Worm (Caenorhabditis elegans) whole organism, late embryonic: Measurements from ENCODE around the gene zip-2.
A peak's percentile ranks its signal among the peaks of the same experiment; 100 is the strongest.

ENCODE experiments used
- C08G9.2 ChIP-seq: sonication (generic microtip); optimal IDR thresholded peaks from 2 replicates; lab custom pipeline; 2016; ENCODE audit warnings: mild to moderate bottlenecking, missing genetic modification characterization, moderate library complexity, missing compliant biosample characterization
- C38D4.7 ChIP-seq: fragments of 200-800 bp; sonication (Bioruptor generic); optimal IDR thresholded peaks from 2 replicates; lab custom pipeline; 2018; ENCODE audit warnings: mild to moderate bottlenecking, missing genetic modification characterization, moderate library complexity, missing compliant biosample characterization
- T23F11.4 ChIP-seq: fragments of 200-800 bp; sonication (Bioruptor generic); optimal IDR thresholded peaks from 2 replicates; lab custom pipeline; 2018; ENCODE audit warnings: mild to moderate bottlenecking, missing genetic modification characterization, missing compliant biosample characterization
- Y22D7AL.16 ChIP-seq: sonication (generic microtip); optimal IDR thresholded peaks from 2 replicates; lab custom pipeline; 2016; ENCODE audit warnings: missing genetic modification characterization, missing compliant biosample characterization
- ama-1 ChIP-seq: fragments of 150-350 bp; optimal IDR thresholded peaks from 2 replicates; lab custom pipeline; 2014
- ceh-18 ChIP-seq: sonication (generic microtip); optimal IDR thresholded peaks from 2 replicates; lab custom pipeline; 2016; ENCODE audit warnings: missing genetic modification characterization, missing compliant biosample characterization
- ceh-2 ChIP-seq: sonication (generic microtip); optimal IDR thresholded peaks from 2 replicates; lab custom pipeline; 2016; ENCODE audit warnings: missing genotype, missing genetic modification characterization, missing compliant biosample characterization
- ceh-22 ChIP-seq: sonication (generic microtip); optimal IDR thresholded peaks from 2 replicates; lab custom pipeline; 2017; ENCODE audit warnings: missing biosample characterization, missing genetic modification characterization
- ceh-30 ChIP-seq: fragments of 150-350 bp; optimal IDR thresholded peaks from 2 replicates; lab custom pipeline; 2014; ENCODE audit warnings: missing biosample characterization, missing genetic modification characterization
- ceh-31 ChIP-seq: sonication (generic microtip); optimal IDR thresholded peaks from 2 replicates; lab custom pipeline; 2016; ENCODE audit warnings: missing genetic modification characterization, missing compliant biosample characterization
- ceh-34 ChIP-seq: sonication (generic microtip); optimal IDR thresholded peaks from 2 replicates; lab custom pipeline; 2016; ENCODE audit warnings: mild to moderate bottlenecking, missing genetic modification characterization, missing compliant biosample characterization
- ceh-45 ChIP-seq: fragments of 200-800 bp; sonication (Bioruptor generic); IDR thresholded peaks from 2 replicates; pipeline ENCODE4 v1.3.6; 2022; ENCODE audit warnings: missing genetic modification reagents, missing genetic modification characterization, missing compliant biosample characterization
- ceh-48 ChIP-seq: sonication (generic microtip); optimal IDR thresholded peaks from 2 replicates; lab custom pipeline; 2016; ENCODE audit warnings: missing genetic modification characterization, inconsistent platforms, missing compliant biosample characterization
- ceh-6 ChIP-seq: fragments of 200-800 bp; sonication (Bioruptor generic); optimal IDR thresholded peaks from 2 replicates; lab custom pipeline; 2018; ENCODE audit warnings: mild to moderate bottlenecking, missing genetic modification characterization, missing compliant biosample characterization
- ceh-9 ChIP-seq: sonication (generic microtip); optimal IDR thresholded peaks from 2 replicates; lab custom pipeline; 2016; ENCODE audit warnings: mild to moderate bottlenecking, missing genetic modification characterization, inconsistent platforms, missing compliant biosample characterization
- che-1 ChIP-seq: sonication (generic microtip); optimal IDR thresholded peaks from 2 replicates; lab custom pipeline; 2016; ENCODE audit warnings: mild to moderate bottlenecking, missing genetic modification characterization, missing compliant biosample characterization
- dmd-4 ChIP-seq: sonication (generic microtip); optimal IDR thresholded peaks from 2 replicates; lab custom pipeline; 2016; ENCODE audit warnings: borderline replicate concordance, missing genetic modification characterization, missing compliant biosample characterization
- ets-4 ChIP-seq: sonication (generic microtip); optimal IDR thresholded peaks from 2 replicates; lab custom pipeline; 2016; ENCODE audit warnings: missing genetic modification characterization, missing compliant biosample characterization
- eyg-1 ChIP-seq: sonication (generic microtip); optimal IDR thresholded peaks from 2 replicates; lab custom pipeline; 2016; ENCODE audit warnings: missing genotype, missing genetic modification characterization, missing compliant biosample characterization
- hlh-13 ChIP-seq: fragments of 200-800 bp; sonication (Bioruptor generic); optimal IDR thresholded peaks from 2 replicates; lab custom pipeline; 2018; ENCODE audit warnings: mild to moderate bottlenecking, missing genetic modification characterization, missing compliant biosample characterization
- hlh-30 ChIP-seq: sonication (generic microtip); optimal IDR thresholded peaks from 2 replicates; lab custom pipeline; 2017; ENCODE audit warnings: antibody characterized with exemption, missing genetic modification characterization, missing compliant biosample characterization; ENCODE audit not compliant: insufficient read depth
- lin-11 ChIP-seq: fragments of 200-800 bp; sonication (Bioruptor generic); optimal IDR thresholded peaks from 2 replicates; lab custom pipeline; 2018; ENCODE audit warnings: mild to moderate bottlenecking, missing genetic modification characterization, missing compliant biosample characterization
- madf-2 ChIP-seq: sonication (generic microtip); optimal IDR thresholded peaks from 2 replicates; lab custom pipeline; 2017; ENCODE audit warnings: missing genetic modification characterization, missing compliant biosample characterization
- mec-3 ChIP-seq: sonication (generic microtip); optimal IDR thresholded peaks from 2 replicates; lab custom pipeline; 2016; ENCODE audit warnings: borderline replicate concordance, missing genetic modification characterization, missing compliant biosample characterization
- nhr-11 ChIP-seq: fragments of 150-350 bp; optimal IDR thresholded peaks from 2 replicates; lab custom pipeline; 2014; ENCODE audit warnings: missing biosample characterization, missing genetic modification characterization
- pag-3 ChIP-seq: sonication (generic microtip); optimal IDR thresholded peaks from 2 replicates; lab custom pipeline; 2016; ENCODE audit warnings: missing compliant biosample characterization, missing genetic modification characterization, borderline replicate concordance
- pax-1 ChIP-seq: fragments of 150-350 bp; optimal IDR thresholded peaks from 2 replicates; lab custom pipeline; 2014; ENCODE audit warnings: missing biosample characterization, missing genetic modification characterization
- pha-2 ChIP-seq: sonication (generic microtip); optimal IDR thresholded peaks from 2 replicates; lab custom pipeline; 2017; ENCODE audit warnings: mild to moderate bottlenecking, missing genetic modification characterization, missing compliant biosample characterization
- pha-4 ChIP-seq: fragments of 150-350 bp; optimal IDR thresholded peaks from 2 replicates; lab custom pipeline; 2018; ENCODE audit warnings: missing biosample characterization, missing genetic modification reagents, missing genetic modification characterization
- pqm-1 ChIP-seq: sonication (generic microtip); optimal IDR thresholded peaks from 2 replicates; lab custom pipeline; 2016; ENCODE audit warnings: missing genetic modification characterization, missing compliant biosample characterization
- pros-1 ChIP-seq: fragments of 150-350 bp; optimal IDR thresholded peaks from 2 replicates; lab custom pipeline; 2014; ENCODE audit warnings: missing biosample characterization, missing genetic modification reagents, missing genetic modification characterization
- ref-2 ChIP-seq: sonication (generic microtip); optimal IDR thresholded peaks from 2 replicates; lab custom pipeline; 2016; ENCODE audit warnings: missing genetic modification characterization, missing compliant biosample characterization
- rnt-1 ChIP-seq: sonication (generic microtip); optimal IDR thresholded peaks from 2 replicates; lab custom pipeline; 2016; ENCODE audit warnings: missing genetic modification characterization, missing compliant biosample characterization
- sox-4 ChIP-seq: sonication (generic microtip); optimal IDR thresholded peaks from 2 replicates; lab custom pipeline; 2017; ENCODE audit warnings: mild to moderate bottlenecking, missing genetic modification characterization, inconsistent platforms, missing compliant biosample characterization
- syd-9 ChIP-seq: sonication (generic microtip); optimal IDR thresholded peaks from 2 replicates; lab custom pipeline; 2016; ENCODE audit warnings: mild to moderate bottlenecking, missing genetic modification characterization, moderate library complexity, missing compliant biosample characterization
- tbx-2 ChIP-seq: sonication (generic microtip); optimal IDR thresholded peaks from 2 replicates; lab custom pipeline; 2016; ENCODE audit warnings: missing genetic modification characterization, missing compliant biosample characterization
- tbx-7 ChIP-seq: sonication (generic microtip); optimal IDR thresholded peaks from 2 replicates; lab custom pipeline; 2016; ENCODE audit warnings: missing genotype, missing genetic modification characterization, missing compliant biosample characterization
- ttx-3 ChIP-seq: sonication (generic microtip); optimal IDR thresholded peaks from 2 replicates; lab custom pipeline; 2016; ENCODE audit warnings: missing genetic modification reagents, missing genetic modification characterization, missing compliant biosample characterization
- unc-3 ChIP-seq, 2 experiments: fragments of 200-800 bp in 1 of 2; sonication (Bioruptor generic) in 1 of 2; sonication (generic microtip) in 1 of 2; conservative IDR thresholded peaks in 1 of 2; optimal IDR thresholded peaks in 1 of 2; 2 replicates each; pipeline versions ENCODE4 v1.3.6 to Lab custom; 2016 to 2022; ENCODE audit warnings: missing compliant biosample characterization in 2 of 2, missing genetic modification characterization in 2 of 2, missing genetic modification reagents in 1 of 2
- unc-42 ChIP-seq: sonication (generic microtip); optimal IDR thresholded peaks from 2 replicates; lab custom pipeline; 2016; ENCODE audit warnings: missing genotype, missing genetic modification characterization, missing compliant biosample characterization
- unc-55 ChIP-seq: sonication (generic microtip); optimal IDR thresholded peaks from 2 replicates; lab custom pipeline; 2017; ENCODE audit warnings: missing biosample characterization, missing genetic modification reagents, missing genetic modification characterization
- unc-86 ChIP-seq: sonication (generic microtip); optimal IDR thresholded peaks from 2 replicates; lab custom pipeline; 2016; ENCODE audit warnings: missing genetic modification characterization, missing compliant biosample characterization
- ztf-16 ChIP-seq: sonication (generic microtip); optimal IDR thresholded peaks from 2 replicates; lab custom pipeline; 2017; ENCODE audit warnings: missing genetic modification characterization, missing compliant biosample characterization

Gene zip-2

DNA sequence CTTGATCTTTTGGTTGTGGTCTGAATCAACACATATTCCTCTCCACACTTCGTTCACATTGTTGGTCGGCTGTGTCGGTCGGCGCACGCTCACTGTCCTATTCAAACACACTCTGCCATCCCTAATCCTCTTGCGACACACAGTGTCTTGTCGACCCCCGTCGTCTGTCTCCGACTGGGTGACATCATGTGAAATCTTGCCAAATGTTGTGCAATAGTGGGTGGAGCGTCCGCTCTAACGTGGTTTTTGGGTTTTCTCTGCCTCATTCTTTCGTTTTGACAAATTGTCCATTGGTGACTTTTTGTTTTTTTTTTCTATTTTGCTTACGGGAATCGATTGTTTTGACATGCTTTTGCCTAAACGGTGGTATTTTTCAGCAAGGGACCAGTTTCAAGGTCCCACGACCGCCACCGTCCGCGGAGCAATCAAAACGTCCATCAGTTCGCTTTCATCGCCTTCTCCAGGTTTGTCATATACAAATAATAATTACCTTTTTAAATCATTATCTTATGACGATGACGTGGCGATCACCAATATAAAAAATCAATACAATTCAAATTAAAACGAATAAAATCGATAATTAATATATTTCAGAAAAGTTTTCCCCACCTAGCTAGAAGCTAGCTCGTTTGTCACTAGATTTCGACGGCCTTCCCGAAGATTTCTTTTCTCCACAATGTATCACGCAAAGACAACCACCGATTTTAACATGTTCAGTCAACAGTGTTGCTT is 1.1 kb downstream of the zip-2 start (continued):
- TF ChIP-seq syd-9 (tag; lab: Kevin White, UChicago) (no peak), madf-2 (tag; lab: Kevin White, UChicago) (peak; percentile 35), ref-2 (tag; lab: Kevin White, UChicago) (peak; percentile 76), tbx-2 (tag; lab: Kevin White, UChicago) (peak; percentile 95), ceh-45 (GFP tag; lab: Robert Waterston, UW) (no peak), dmd-4 (no peak), unc-3 (GFP tag; conservative IDR thresholded peaks at IDR 0.05; lab: Robert Waterston, UW) (no peak), unc-3 (tag; optimal IDR thresholded peaks at IDR 0.05; lab: Kevin White, UChicago) (peak; percentile 17), ceh-9 (tag; lab: Kevin White, UChicago) (no peak), pqm-1 (tag; lab: Kevin White, UChicago) (peak; percentile 42), hlh-30 (tag; lab: Kevin White, UChicago) (peak; percentile 96), unc-86 (tag; lab: Kevin White, UChicago) (no peak), hlh-13 (no peak), ama-1 (lab: Kevin White, UChicago) (peak; percentile 56), Y22D7AL.16 (tag; lab: Kevin White, UChicago) (no peak), unc-55 (GFP tag; lab: Kevin White, UChicago) (peak; percentile 91), rnt-1 (peak; percentile 85), tbx-7 (no peak), ceh-30 (no peak), mec-3 (tag; lab: Kevin White, UChicago) (no peak), pha-2 (peak; percentile 18)

DNA sequence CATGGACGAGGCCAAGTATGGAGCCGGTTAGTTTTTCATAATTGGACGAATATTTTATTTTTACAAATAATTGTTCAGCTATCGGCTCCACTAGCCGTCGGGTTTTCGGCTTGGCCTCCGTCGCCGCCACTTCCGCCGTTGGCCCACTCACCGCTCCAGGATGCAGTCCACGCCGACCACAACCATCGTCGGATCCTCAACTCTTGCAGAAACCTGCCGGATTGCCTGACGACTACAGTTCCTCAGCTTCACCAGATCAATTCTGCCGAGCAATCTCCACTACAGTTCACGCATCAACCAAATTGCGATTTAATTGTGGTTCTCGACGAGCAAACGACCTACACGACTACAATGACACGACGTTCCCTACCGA is 1.6 kb downstream of the zip-2 start:
- TF ChIP-seq ceh-45 (GFP tag; lab: Robert Waterston, UW) (0 out of 2 replicates have a peak, but pooled peaks have one; percentile 25), pqm-1 (tag; lab: Kevin White, UChicago) (no peak)
- TF ChIP-seq, all 69 proteins: peak for 1

DNA sequence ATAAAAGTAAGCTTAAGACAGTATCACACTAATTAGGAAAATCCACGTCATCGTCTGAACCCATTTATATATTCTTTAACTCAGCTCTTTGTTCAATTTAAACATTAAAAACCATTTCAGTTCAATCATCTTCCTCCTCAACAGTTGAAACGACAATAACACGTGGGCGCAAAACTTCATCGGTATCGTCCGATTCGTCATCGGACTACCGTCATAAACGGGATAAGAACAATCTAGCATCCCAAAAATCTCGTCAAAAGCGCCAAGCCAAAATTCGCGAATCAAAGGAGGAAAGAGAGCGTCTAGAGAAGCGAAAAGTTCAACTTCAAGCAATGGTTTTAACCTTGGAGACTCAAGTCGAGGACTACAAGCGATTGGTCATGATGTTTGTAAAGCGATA is 2.4 kb downstream of the zip-2 start:
- TF ChIP-seq pros-1 (tag; lab: Kevin White, UChicago) = no peak
- TF ChIP-seq ama-1 (lab: Kevin White, UChicago) = peak; percentile 54

DNA sequence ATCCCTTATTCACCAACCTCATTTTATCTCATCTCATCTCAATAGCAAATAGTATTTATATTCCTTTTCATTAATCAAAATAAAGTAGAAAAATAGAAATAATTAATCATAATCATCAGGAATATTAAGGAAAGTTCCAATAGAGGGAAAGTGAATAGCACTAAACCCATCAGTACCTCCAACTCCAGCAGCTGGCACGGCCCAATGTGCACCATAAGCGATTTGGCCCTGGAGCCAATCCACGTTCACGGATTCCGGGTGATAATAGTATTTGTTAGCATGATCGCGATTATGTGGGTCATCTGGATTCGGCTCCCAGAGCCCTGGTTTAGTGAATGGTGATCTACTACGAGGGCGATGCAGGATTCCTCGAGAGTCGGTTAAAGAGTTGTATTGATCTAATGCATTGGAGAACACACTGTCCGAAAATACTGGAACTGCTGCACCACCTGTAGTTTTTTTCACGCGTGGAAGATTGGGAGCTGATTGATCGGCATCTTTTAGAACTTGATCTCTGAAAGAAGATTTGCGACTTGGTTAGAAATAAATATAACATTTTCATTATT is 3.0 kb downstream of the zip-2 start:
- TF ChIP-seq ceh-6 (GFP tag; lab: Kevin White, UChicago) = no peak
- peak; percentile 61 for TF ChIP-seq C38D4.7
- TF ChIP-seq pha-4 (tag; lab: Kevin White, UChicago) = no peak
- TF ChIP-seq ceh-48 (tag; lab: Kevin White, UChicago) = peak; percentile 26
- TF ChIP-seq C08G9.2 (tag; lab: Kevin White, UChicago) = peak; percentile 34
- TF ChIP-seq ceh-30 = no peak
- no peak for TF ChIP-seq hlh-13
- no peak for TF ChIP-seq ceh-18
- TF ChIP-seq ets-4 = no peak
- peak; percentile 38 for TF ChIP-seq ref-2 (tag; lab: Kevin White, UChicago)
- TF ChIP-seq ama-1 (lab: Kevin White, UChicago) = peak; percentile 95
- no peak for TF ChIP-seq pax-1
- TF ChIP-seq rnt-1 = no peak
- no peak for TF ChIP-seq ceh-2 (tag; lab: Kevin White, UChicago)
- no peak for TF ChIP-seq ceh-22
- TF ChIP-seq eyg-1 (tag; lab: Kevin White, UChicago) = no peak
- TF ChIP-seq tbx-7 = no peak
- TF ChIP-seq ttx-3 (tag; lab: Kevin White, UChicago) = no peak
- TF ChIP-seq pag-3 (tag; lab: Kevin White, UChicago) = no peak
- peak; percentile 91 for TF ChIP-seq madf-2 (tag; lab: Kevin White, UChicago)
- TF ChIP-seq nhr-11 (tag; lab: Kevin White, UChicago) = peak; percentile 49
- peak; percentile 35 for TF ChIP-seq ztf-16 (tag; lab: Kevin White, UChicago)
- no peak for TF ChIP-seq syd-9 (tag; lab: Kevin White, UChicago)
- TF ChIP-seq sox-4 (tag; lab: Kevin White, UChicago) = peak; percentile 70
- no peak for TF ChIP-seq mec-3 (tag; lab: Kevin White, UChicago)
- TF ChIP-seq T23F11.4 (GFP tag; lab: Kevin White, UChicago) = peak; percentile 81
- peak; percentile 57 for TF ChIP-seq lin-11 (tag; lab: Kevin White, UChicago)
- TF ChIP-seq hlh-30 (tag; lab: Kevin White, UChicago) = no peak
- TF ChIP-seq ceh-34 (tag; lab: Kevin White, UChicago) = no peak
- no peak for TF ChIP-seq ceh-31 (tag; lab: Kevin White, UChicago)
- peak; percentile 54 for TF ChIP-seq che-1
- TF ChIP-seq unc-42 (tag; lab: Kevin White, UChicago) = no peak
